Comparison of ENCODE assay signal across 4 worm cellular contexts in the genomic region with DNA sequence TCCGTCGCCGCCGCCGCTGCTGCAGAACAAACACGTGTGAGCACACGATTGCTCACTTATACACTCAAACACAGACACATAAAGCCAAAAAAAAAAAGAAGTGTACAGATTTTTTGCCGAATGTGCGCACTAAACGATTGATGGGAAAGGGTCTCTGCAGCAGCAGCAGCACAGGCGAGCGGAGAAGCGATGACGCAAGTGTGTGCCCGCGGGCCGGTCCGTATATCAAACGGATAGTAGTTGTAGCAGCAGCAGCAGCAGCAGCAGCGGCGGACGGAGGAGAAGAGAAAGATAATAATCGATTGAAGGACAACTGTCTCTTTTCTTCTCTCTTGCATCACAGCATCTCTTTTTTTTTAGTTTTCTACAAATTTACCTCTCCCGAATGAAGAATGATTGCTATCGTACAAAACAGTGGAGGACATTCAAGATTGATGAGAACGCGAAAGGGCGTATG.
A peak's percentile ranks its signal among the peaks of the same experiment; 100 is the strongest.
TF ChIP-seq lines count a peak whose summit lies in the region.

No protein-coding gene starts in this region.

TF ChIP-seq in whole organism, L2 larva, 48 proteins besides CTCF, POLR2A, EP300 and RAD21 (continues in another document):
- no peak for TF ChIP-seq unc-62 (GFP tag; optimal IDR thresholded peaks at IDR 0.05; lab: Kevin White, UChicago)
- TF ChIP-seq R02D3.7 (tag; optimal IDR thresholded peaks at IDR 0.05; lab: Kevin White, UChicago): no peak
- peak; percentile 65 for TF ChIP-seq nhr-129 (tag; optimal IDR thresholded peaks at IDR 0.05; lab: Kevin White, UChicago)
- no peak for TF ChIP-seq ceh-82 (tag; optimal IDR thresholded peaks at IDR 0.05; lab: Kevin White, UChicago)
- no peak for TF ChIP-seq mdl-1 (tag; optimal IDR thresholded peaks at IDR 0.05; lab: Kevin White, UChicago)
- TF ChIP-seq nhr-23 (tag; optimal IDR thresholded peaks at IDR 0.05; lab: Kevin White, UChicago): no peak
- no peak for TF ChIP-seq lin-39 (tag; optimal IDR thresholded peaks at IDR 0.05; lab: Kevin White, UChicago)
- peak; percentile 30 for TF ChIP-seq blmp-1 (tag; optimal IDR thresholded peaks at IDR 0.05; lab: Kevin White, UChicago; ENCODE audit: insufficient read depth)
- TF ChIP-seq ama-1 (optimal IDR thresholded peaks at IDR 0.05; lab: Kevin White, UChicago): peak; percentile 2
- no peak for TF ChIP-seq alr-1 (tag; optimal IDR thresholded peaks at IDR 0.05; lab: Kevin White, UChicago)
- TF ChIP-seq Y55F3AM.14 (GFP tag; optimal IDR thresholded peaks at IDR 0.05; lab: Kevin White, UChicago): no peak
- no peak for TF ChIP-seq lin-13 (GFP tag; optimal IDR thresholded peaks at IDR 0.05; lab: Kevin White, UChicago)
- TF ChIP-seq skn-1 (tag; optimal IDR thresholded peaks at IDR 0.05; lab: Kevin White, UChicago): no peak
- TF ChIP-seq egl-27 (tag; optimal IDR thresholded peaks at IDR 0.05; lab: Kevin White, UChicago): no peak
- no peak for TF ChIP-seq dmd-4 (tag; optimal IDR thresholded peaks at IDR 0.05; lab: Kevin White, UChicago)
- no peak for TF ChIP-seq nhr-237 (tag; optimal IDR thresholded peaks at IDR 0.05; lab: Kevin White, UChicago)
- no peak for TF ChIP-seq peb-1 (tag; optimal IDR thresholded peaks at IDR 0.05; lab: Kevin White, UChicago)
- TF ChIP-seq unc-39 (tag; optimal IDR thresholded peaks at IDR 0.05; lab: Kevin White, UChicago): no peak
- TF ChIP-seq C34F6.9 (tag; optimal IDR thresholded peaks at IDR 0.05; lab: Kevin White, UChicago): no peak
- peak; percentile 60 for TF ChIP-seq nhr-25 (tag; optimal IDR thresholded peaks at IDR 0.05; lab: Kevin White, UChicago)
- TF ChIP-seq unc-55 (GFP tag; optimal IDR thresholded peaks at IDR 0.05; lab: Kevin White, UChicago): no peak
- peak; percentile 25 for TF ChIP-seq sem-4 (tag; optimal IDR thresholded peaks at IDR 0.05; lab: Kevin White, UChicago)
- no peak for TF ChIP-seq mbf-1 (tag; optimal IDR thresholded peaks at IDR 0.05; lab: Kevin White, UChicago)

TF ChIP-seq in whole organism, L4 larva, 104 proteins besides CTCF, POLR2A, EP300 and RAD21 (continues in another document):
- no peak for TF ChIP-seq ceh-62 (tag; optimal IDR thresholded peaks at IDR 0.05; lab: Kevin White, UChicago)
- TF ChIP-seq ces-1 (GFP tag; optimal IDR thresholded peaks at IDR 0.05; lab: Kevin White, UChicago): no peak
- TF ChIP-seq pqm-1 (tag; optimal IDR thresholded peaks at IDR 0.05; lab: Kevin White, UChicago): no peak
- no peak for TF ChIP-seq dmd-9 (GFP tag; IDR thresholded peaks at IDR 0.05; lab: Robert Waterston, UW)
- no peak for TF ChIP-seq F10B5.3 (tag; optimal IDR thresholded peaks at IDR 0.05; lab: Kevin White, UChicago)
- peak; percentile 59 for TF ChIP-seq nhr-28 (tag; optimal IDR thresholded peaks at IDR 0.05; lab: Kevin White, UChicago)
- no peak for TF ChIP-seq aly-2 (tag; optimal IDR thresholded peaks at IDR 0.05; lab: Kevin White, UChicago)
- TF ChIP-seq php-3 (GFP tag; IDR thresholded peaks at IDR 0.05; lab: Robert Waterston, UW): no peak
- TF ChIP-seq nhr-42 (GFP tag; IDR thresholded peaks at IDR 0.05; lab: Robert Waterston, UW): no peak
- TF ChIP-seq zip-11 (GFP tag; IDR thresholded peaks at IDR 0.05; lab: Robert Waterston, UW): no peak
- no peak for TF ChIP-seq gei-8 (GFP tag; optimal IDR thresholded peaks at IDR 0.05; lab: Kevin White, UChicago)
- TF ChIP-seq nhr-76 (tag; optimal IDR thresholded peaks at IDR 0.05; lab: Kevin White, UChicago): no peak
- TF ChIP-seq lin-15B (tag; optimal IDR thresholded peaks at IDR 0.05; lab: Kevin White, UChicago): no peak
- TF ChIP-seq nhr-10 (tag; optimal IDR thresholded peaks at IDR 0.05; lab: Kevin White, UChicago): no peak
- TF ChIP-seq fkh-10 (GFP tag; optimal IDR thresholded peaks at IDR 0.05; lab: Kevin White, UChicago): no peak
- TF ChIP-seq mdt-29 (GFP tag; IDR thresholded peaks at IDR 0.05; lab: Robert Waterston, UW): 0 out of 2 replicates have a peak, but pooled peaks have one; percentile 20
- TF ChIP-seq snpc-4 (tag; optimal IDR thresholded peaks at IDR 0.05; lab: Kevin White, UChicago): no peak
- no peak for TF ChIP-seq unc-39 (tag; optimal IDR thresholded peaks at IDR 0.05; lab: Kevin White, UChicago)
- no peak for TF ChIP-seq ceh-28 (tag; optimal IDR thresholded peaks at IDR 0.05; lab: Kevin White, UChicago)
- no peak for TF ChIP-seq daf-16 (GFP tag; optimal IDR thresholded peaks at IDR 0.05; lab: Kevin White, UChicago)
- TF ChIP-seq daf-16 (tag; optimal IDR thresholded peaks at IDR 0.05; lab: Kevin White, UChicago): peak; percentile 6
- TF ChIP-seq dmd-6 (GFP tag; IDR thresholded peaks at IDR 0.05; lab: Robert Waterston, UW): peak; percentile 42; the same call in 1 of the 2 replicates
- TF ChIP-seq F37D6.2 (tag; optimal IDR thresholded peaks at IDR 0.05; lab: Kevin White, UChicago): no peak
- no peak for TF ChIP-seq ZK546.5 (tag; optimal IDR thresholded peaks at IDR 0.05; lab: Kevin White, UChicago)

TF ChIP-seq in whole organism, late embryonic, 69 proteins besides CTCF, POLR2A, EP300 and RAD21:
- peak; percentile 43 for TF ChIP-seq Y22D7AL.16 (tag; optimal IDR thresholded peaks at IDR 0.05; lab: Kevin White, UChicago)
- TF ChIP-seq ref-2 (tag; optimal IDR thresholded peaks at IDR 0.05; lab: Kevin White, UChicago): peak; percentile 21
- no peak for TF ChIP-seq F13H6.1 (tag; optimal IDR thresholded peaks at IDR 0.05; lab: Kevin White, UChicago)
- peak; percentile 30 for TF ChIP-seq elt-2 (tag; optimal IDR thresholded peaks at IDR 0.05; lab: Kevin White, UChicago)
- TF ChIP-seq ceh-18 (tag; optimal IDR thresholded peaks at IDR 0.05; lab: Kevin White, UChicago): peak; percentile 39
- no peak for TF ChIP-seq ceh-30 (tag; optimal IDR thresholded peaks at IDR 0.05; lab: Kevin White, UChicago)
- TF ChIP-seq unc-55 (GFP tag; optimal IDR thresholded peaks at IDR 0.05; lab: Kevin White, UChicago): peak; percentile 84
- peak; percentile 4 for TF ChIP-seq ets-4 (tag; optimal IDR thresholded peaks at IDR 0.05; lab: Kevin White, UChicago)
- peak; percentile 20 for TF ChIP-seq pros-1 (tag; optimal IDR thresholded peaks at IDR 0.05; lab: Kevin White, UChicago)
- TF ChIP-seq hlh-13 (GFP tag; optimal IDR thresholded peaks at IDR 0.05; lab: Kevin White, UChicago): no peak
- TF ChIP-seq nfya-1 (tag; optimal IDR thresholded peaks at IDR 0.05; lab: Kevin White, UChicago): no peak
- TF ChIP-seq ceh-19 (GFP tag; optimal IDR thresholded peaks at IDR 0.05; lab: Kevin White, UChicago): no peak
- TF ChIP-seq hlh-6 (tag; optimal IDR thresholded peaks at IDR 0.05; lab: Kevin White, UChicago): no peak

TF ChIP-seq in whole organism, mixed stage, embryonic, 35 proteins besides CTCF, POLR2A, EP300 and RAD21:
- TF ChIP-seq lin-13 (tag; optimal IDR thresholded peaks at IDR 0.05; lab: Kevin White, UChicago) (peak; percentile 26), elt-1 (tag; optimal IDR thresholded peaks at IDR 0.05; lab: Kevin White, UChicago; ENCODE audit: borderline replicate concordance, insufficient read depth) (peak; percentile 32), elt-3 (tag; optimal IDR thresholded peaks at IDR 0.05; lab: Kevin White, UChicago) (no peak), hlh-1 (tag; optimal IDR thresholded peaks at IDR 0.05; lab: Kevin White, UChicago) (peak; percentile 86), lsy-2 (tag; optimal IDR thresholded peaks at IDR 0.05; lab: Kevin White, UChicago) (no peak), unc-120 (tag; optimal IDR thresholded peaks at IDR 0.05; lab: Kevin White, UChicago; ENCODE audit: poor library complexity, severe bottlenecking) (no peak), ham-2 (GFP tag; optimal IDR thresholded peaks at IDR 0.05; lab: Kevin White, UChicago) (peak; percentile 86), nhr-28 (tag; optimal IDR thresholded peaks at IDR 0.05; lab: Kevin White, UChicago) (no peak), sem-2 (GFP tag; optimal IDR thresholded peaks at IDR 0.05; lab: Kevin White, UChicago) (no peak), blmp-1 (tag; optimal IDR thresholded peaks at IDR 0.05; lab: Kevin White, UChicago) (no peak), nhr-2 (tag; optimal IDR thresholded peaks at IDR 0.05; lab: Kevin White, UChicago) (no peak), zip-8 (tag; optimal IDR thresholded peaks at IDR 0.05; lab: Kevin White, UChicago) (peak; percentile 47), sptf-1 (tag; optimal IDR thresholded peaks at IDR 0.05; lab: Kevin White, UChicago) (no peak), pha-4 (tag; optimal IDR thresholded peaks at IDR 0.05; lab: Kevin White, UChicago) (peak; percentile 33), ceh-83 (GFP tag; optimal IDR thresholded peaks at IDR 0.05; lab: Kevin White, UChicago) (no peak), drap-1 (GFP tag; optimal IDR thresholded peaks at IDR 0.05; lab: Kevin White, UChicago) (no peak), unc-62 (GFP tag; optimal IDR thresholded peaks at IDR 0.05; lab: Kevin White, UChicago) (peak; percentile 43), tbx-8 (GFP tag; optimal IDR thresholded peaks at IDR 0.05; lab: Kevin White, UChicago) (no peak), mls-2 (tag; optimal IDR thresholded peaks at IDR 0.05; lab: Kevin White, UChicago) (no peak), lin-32 (GFP tag; optimal IDR thresholded peaks at IDR 0.05; lab: Kevin White, UChicago) (no peak), nhr-237 (tag; optimal IDR thresholded peaks at IDR 0.05; lab: Kevin White, UChicago) (no peak)
TF ChIP-seq in whole organism, mixed stage, embryonic: peak in this region for 7.
